Worm (Caenorhabditis elegans) whole organism, L4 larva: ENCODE data around the gene col-183.

Experiments
- F10B5.3 ChIP-seq: sonication (generic microtip); optimal IDR thresholded peaks from 2 replicates; lab custom pipeline; 2016; ENCODE audit warnings: mild to moderate bottlenecking, missing genetic modification characterization, missing compliant biosample characterization
- Y48G9A.11 ChIP-seq: fragments of 200-800 bp; sonication (Bioruptor generic); IDR thresholded peaks from 2 replicates; pipeline ENCODE4 v1.3.6; 2022; ENCODE audit warnings: missing genetic modification reagents, missing genetic modification characterization, missing compliant biosample characterization
- aha-1 ChIP-seq: fragments of 150-350 bp; peaks from one replicate; lab custom pipeline; 2014; ENCODE audit warnings: missing biosample characterization, missing genetic modification characterization
- ama-1 ChIP-seq: fragments of 150-350 bp; optimal IDR thresholded peaks from 2 replicates; lab custom pipeline; 2014; ENCODE audit warnings: inconsistent platforms, mixed read lengths
- ceh-28 ChIP-seq: fragments of 150-350 bp; optimal IDR thresholded peaks from 2 replicates; lab custom pipeline; 2014; ENCODE audit warnings: missing biosample characterization, missing genetic modification reagents, missing genetic modification characterization
- ceh-82 ChIP-seq: sonication (generic microtip); optimal IDR thresholded peaks from 2 replicates; lab custom pipeline; 2017; ENCODE audit warnings: missing biosample characterization, missing genetic modification characterization
- ces-1 ChIP-seq: fragments of 150-350 bp; sonication (generic microtip); optimal IDR thresholded peaks from 4 replicates; lab custom pipeline; 2014; ENCODE audit warnings: missing biosample characterization, missing genetic modification reagents, missing genetic modification characterization
- dve-1 ChIP-seq: sonication (generic microtip); optimal IDR thresholded peaks from 2 replicates; lab custom pipeline; 2017; ENCODE audit warnings: antibody characterized with exemption, mild to moderate bottlenecking, missing genetic modification characterization, missing compliant biosample characterization; ENCODE audit not compliant: insufficient read depth
- egl-27 ChIP-seq: sonication (generic microtip); optimal IDR thresholded peaks from 3 replicates; lab custom pipeline; 2017; ENCODE audit warnings: missing biosample characterization, missing genetic modification reagents, missing genetic modification characterization
- nhr-28 ChIP-seq: fragments of 150-350 bp; optimal IDR thresholded peaks from 2 replicates; lab custom pipeline; 2014; ENCODE audit warnings: missing biosample characterization, missing genetic modification characterization
- nhr-77 ChIP-seq: fragments of 150-350 bp; optimal IDR thresholded peaks from 2 replicates; lab custom pipeline; 2014; ENCODE audit warnings: missing biosample characterization, missing genetic modification characterization
- pha-4 ChIP-seq, 2 experiments: fragments of 150-350 bp in 1 of 2; fragments of 200-800 bp in 1 of 2; sonication (Bioruptor generic) in 1 of 2; IDR thresholded peaks in 1 of 2; optimal IDR thresholded peaks in 1 of 2; 2 replicates each; pipeline versions ENCODE4 v1.3.6 to Lab custom; 2014 to 2022; ENCODE audit warnings: missing genetic modification characterization in 2 of 2, missing genetic modification reagents in 2 of 2, missing biosample characterization in 1 of 2, missing compliant biosample characterization in 1 of 2
- snpc-4 ChIP-seq: fragments of 150-350 bp; optimal IDR thresholded peaks from 2 replicates; lab custom pipeline; 2014; ENCODE audit warnings: missing biosample characterization, missing genetic modification characterization
- zfp-2 ChIP-seq: sonication (generic microtip); optimal IDR thresholded peaks from 2 replicates; lab custom pipeline; 2016; ENCODE audit warnings: mild to moderate bottlenecking, missing genetic modification characterization, missing compliant biosample characterization

DNA sequence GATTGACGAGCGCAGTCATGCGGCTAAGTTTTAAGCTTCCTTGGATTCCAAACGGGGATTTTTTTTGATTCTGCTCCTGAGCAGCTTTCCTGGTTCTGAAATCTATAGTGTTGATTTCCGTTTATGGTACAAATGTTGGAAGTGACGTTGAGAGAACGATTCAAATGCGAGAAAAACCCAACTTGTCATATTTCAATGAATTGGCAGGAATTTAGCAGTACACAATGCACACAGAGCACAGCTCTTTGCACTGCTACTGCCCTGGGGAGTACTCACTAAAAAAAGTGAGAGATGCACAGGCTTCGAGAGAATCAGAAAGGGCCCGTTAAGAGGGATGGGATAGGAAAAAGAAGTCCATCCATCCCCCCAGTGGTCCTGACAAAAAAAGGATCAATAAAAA, 33.0 kb upstream of the col-183 start, which contains the start of gene sad-1:
- TF ChIP-seq nhr-77 (tag; lab: Kevin White, UChicago) (no peak), nhr-28 (tag; lab: Kevin White, UChicago) (no peak), ama-1 (lab: Kevin White, UChicago) (no peak), dve-1 (tag; lab: Kevin White, UChicago) (no peak), egl-27 (no peak), aha-1 (tag; lab: Kevin White, UChicago) (peak; percentile 53), ces-1 (GFP tag; lab: Kevin White, UChicago) (no peak), snpc-4 (tag; lab: Kevin White, UChicago) (no peak), ceh-28 (tag; lab: Kevin White, UChicago) (no peak), F10B5.3 (tag; lab: Kevin White, UChicago) (no peak), Y48G9A.11 (GFP tag; lab: Robert Waterston, UW) (no peak), pha-4 (GFP tag; IDR thresholded peaks at IDR 0.05; lab: Robert Waterston, UW) (no peak), pha-4 (tag; optimal IDR thresholded peaks at IDR 0.05; lab: Kevin White, UChicago) (no peak), zfp-2 (no peak), ceh-82 (tag; lab: Kevin White, UChicago) (no peak)
